Worm (Caenorhabditis elegans): Measurements from ENCODE around the gene Y45F10B.12.

Y45F10B.12 gene

ce11 chrIV:13549350-13549749, 37.9 kb upstream of the Y45F10B.12 start:
- TF ChIP-seq rec-8 (tag; optimal IDR thresholded peaks at IDR 0.05), result peak in 1 of 2 experiments; percentile 12
- peak; percentile 61 for TF ChIP-seq hlh-12 (tag; optimal IDR thresholded peaks at IDR 0.05)
- no peak for TF ChIP-seq ama-1 (optimal IDR thresholded peaks at IDR 0.05)
- no peak for TF ChIP-seq ama-1 (GFP tag; optimal IDR thresholded peaks at IDR 0.05)

ce11 chrIV:13554350-13554749, 32.9 kb upstream of the Y45F10B.12 start:
- no peak for TF ChIP-seq attf-3 (GFP tag; conservative IDR thresholded peaks at IDR 0.05)
- TF ChIP-seq ceh-40 (GFP tag; IDR thresholded peaks at IDR 0.05), result no peak
- TF ChIP-seq mel-28 (tag; optimal IDR thresholded peaks at IDR 0.05; ENCODE audit: borderline replicate concordance), result no peak
- TF ChIP-seq F37B4.10 (GFP tag; IDR thresholded peaks at IDR 0.05), result no peak
- no peak for TF ChIP-seq ets-4 (GFP tag; optimal IDR thresholded peaks at IDR 0.05)
- no peak for TF ChIP-seq rpc-1 (optimal IDR thresholded peaks at IDR 0.05)
- TF ChIP-seq rpc-1 (tag; optimal IDR thresholded peaks at IDR 0.05), result no peak
- no peak for TF ChIP-seq snpc-1.1 (tag; optimal IDR thresholded peaks at IDR 0.05; ENCODE audit: insufficient read depth)
- no peak for TF ChIP-seq egl-18 (GFP tag; IDR thresholded peaks at IDR 0.05)
- no peak for TF ChIP-seq atf-7 (tag; optimal IDR thresholded peaks at IDR 0.05)
- no peak for TF ChIP-seq sptf-2 (GFP tag; optimal IDR thresholded peaks at IDR 0.05)
- TF ChIP-seq sdz-38 (tag; optimal IDR thresholded peaks at IDR 0.05), result no peak
- TF ChIP-seq B0261.1 (tag; optimal IDR thresholded peaks at IDR 0.05), result no peak
- no peak for TF ChIP-seq B0019.2 (GFP tag; conservative IDR thresholded peaks at IDR 0.05)
- TF ChIP-seq lsy-27 (tag; optimal IDR thresholded peaks at IDR 0.05; ENCODE audit: borderline replicate concordance, insufficient read depth), result no peak

- TF ChIP-seq madf-8 (GFP tag; conservative IDR thresholded peaks at IDR 0.05), result no peak
- TF ChIP-seq ceh-40 (GFP tag; IDR thresholded peaks at IDR 0.05), result no peak
Measured at ce11 chrIV:13555508-13555907, 31.8 kb upstream of the Y45F10B.12 start.

ce11 chrIV:13557393-13557792, 29.9 kb upstream of the Y45F10B.12 start:
- TF ChIP-seq zfh-2 (GFP tag; conservative IDR thresholded peaks at IDR 0.05) (no peak), rcor-1 (GFP tag; IDR thresholded peaks at IDR 0.05) (no peak), tbx-9 (tag; optimal IDR thresholded peaks at IDR 0.05; ENCODE audit: borderline replicate concordance) (no peak), die-1 (tag; optimal IDR thresholded peaks at IDR 0.05) (no peak), F37B4.10 (GFP tag; IDR thresholded peaks at IDR 0.05) (no peak), tlf-1 (GFP tag; optimal IDR thresholded peaks at IDR 0.05) (no peak), nhr-80 (tag; optimal IDR thresholded peaks at IDR 0.05) (no peak), ZK185.1 (tag; optimal IDR thresholded peaks at IDR 0.05; ENCODE audit: poor library complexity, severe bottlenecking) (no peak), D2030.7 (GFP tag; IDR thresholded peaks at IDR 0.05) (no peak), athp-1 (tag; optimal IDR thresholded peaks at IDR 0.05) (no peak), hmg-1.2 (GFP tag; IDR thresholded peaks at IDR 0.05) (no peak)

- peak; percentile 65; the same call in 1 of the 2 replicates for TF ChIP-seq zfh-2 (GFP tag; conservative IDR thresholded peaks at IDR 0.05)
- no peak for TF ChIP-seq ekl-4 (GFP tag; IDR thresholded peaks at IDR 0.05)
- no peak for TF ChIP-seq madf-10 (tag; optimal IDR thresholded peaks at IDR 0.05)
- TF ChIP-seq B0035.1 (tag; optimal IDR thresholded peaks at IDR 0.05), result no peak
Measured at ce11 chrIV:13559020-13559419, 28.3 kb upstream of the Y45F10B.12 start.

Data from whole organism, young adult.